Fruit fly (Drosophila melanogaster) whole organism, embryonic: Measurements from ENCODE around the gene CG33784.

ENCODE experiments used
- Abd-B ChIP-seq: fragments of 200-800 bp; sonication (Bioruptor generic); optimal IDR thresholded peaks from 2 replicates; lab custom pipeline; 2018; ENCODE audit warnings: missing biosample characterization, mild to moderate bottlenecking, missing genetic modification characterization, moderate library complexity
- CG10147 ChIP-seq: fragments of 200-800 bp; sonication (Bioruptor generic); optimal IDR thresholded peaks from 2 replicates; lab custom pipeline; 2019; ENCODE audit warnings: missing biosample characterization, mild to moderate bottlenecking, missing genetic modification characterization, moderate library complexity
- CG10565 ChIP-seq: fragments of 200-800 bp; sonication (Bioruptor generic); optimal IDR thresholded peaks from 3 replicates; lab custom pipeline; 2016; ENCODE audit warnings: missing biosample characterization, mild to moderate bottlenecking, missing genetic modification characterization
- CG11504 ChIP-seq: fragments of 200-800 bp; sonication (Bioruptor generic); optimal IDR thresholded peaks from 3 replicates; lab custom pipeline; 2019; ENCODE audit warnings: missing biosample characterization, mild to moderate bottlenecking, missing genetic modification characterization, moderate library complexity
- CG12104 ChIP-seq: fragments of 200-800 bp; sonication (Bioruptor generic); optimal IDR thresholded peaks from 3 replicates; lab custom pipeline; 2016; ENCODE audit warnings: missing biosample characterization, missing genetic modification characterization
- CG12219 ChIP-seq: fragments of 200-800 bp; sonication (Bioruptor generic); optimal IDR thresholded peaks from 3 replicates; lab custom pipeline; 2018; ENCODE audit warnings: missing biosample characterization, mild to moderate bottlenecking, missing genetic modification characterization
- CG14441 ChIP-seq: fragments of 200-800 bp; sonication (Bioruptor generic); IDR thresholded peaks from 2 replicates; pipeline ENCODE4 v1.3.6; 2022; ENCODE audit warnings: missing biosample characterization, missing genetic modification characterization
- CG17385 ChIP-seq: fragments of 200-800 bp; sonication (Bioruptor generic); optimal IDR thresholded peaks from 3 replicates; lab custom pipeline; 2018; ENCODE audit warnings: missing biosample characterization, mild to moderate bottlenecking, missing genetic modification characterization
- CG17802 ChIP-seq: fragments of 200-800 bp; sonication (Bioruptor generic); optimal IDR thresholded peaks from 2 replicates; lab custom pipeline; 2018; ENCODE audit warnings: missing biosample characterization, mild to moderate bottlenecking, missing genetic modification characterization, moderate library complexity
- CG17912 ChIP-seq: fragments of 200-800 bp; sonication (Bioruptor generic); optimal IDR thresholded peaks from 2 replicates; lab custom pipeline; 2018; ENCODE audit warnings: missing biosample characterization, mild to moderate bottlenecking, missing genetic modification characterization
- CG2129 ChIP-seq: fragments of 200-800 bp; sonication (Bioruptor generic); IDR thresholded peaks from 2 replicates; pipeline ENCODE4 v1.3.6; 2022; ENCODE audit warnings: missing biosample characterization, missing genetic modification characterization; ENCODE audit not compliant: partially characterized antibody
- CG2712 ChIP-seq: fragments of 200-800 bp; optimal IDR thresholded peaks from 3 replicates; lab custom pipeline; 2019; ENCODE audit warnings: missing biosample characterization, mild to moderate bottlenecking, missing genetic modification characterization, moderate library complexity
- CG3281 ChIP-seq: fragments of 200-800 bp; sonication (Bioruptor generic); optimal IDR thresholded peaks from 3 replicates; lab custom pipeline; 2017; ENCODE audit warnings: missing biosample characterization, mild to moderate bottlenecking, missing genetic modification characterization
- CG33213 ChIP-seq: fragments of 200-800 bp; sonication (Bioruptor generic); optimal IDR thresholded peaks from 3 replicates; lab custom pipeline; 2016; ENCODE audit warnings: missing biosample characterization, missing genetic modification characterization
- CG42726 ChIP-seq: fragments of 200-800 bp; sonication (Bioruptor generic); IDR thresholded peaks from 2 replicates; pipeline ENCODE4 v1.3.6; 2022; ENCODE audit warnings: missing biosample characterization, missing genetic modification characterization; ENCODE audit not compliant: partially characterized antibody
- CG4854 ChIP-seq: fragments of 200-800 bp; sonication (Bioruptor generic); optimal IDR thresholded peaks from 2 replicates; lab custom pipeline; 2016; ENCODE audit warnings: missing biosample characterization, missing genetic modification characterization, inconsistent platforms
- CG6854 ChIP-seq: fragments of 200-800 bp; sonication (Bioruptor generic); optimal IDR thresholded peaks from 3 replicates; lab custom pipeline; 2017; ENCODE audit warnings: missing biosample characterization, mild to moderate bottlenecking, missing genetic modification characterization
- CG7372 ChIP-seq: fragments of 200-800 bp; sonication (Bioruptor generic); IDR thresholded peaks from 2 replicates; pipeline ENCODE4 v1.3.6; 2022; ENCODE audit warnings: missing biosample characterization, missing genetic modification characterization
- CG9797 ChIP-seq: fragments of 200-800 bp; sonication (Bioruptor generic); optimal IDR thresholded peaks from 3 replicates; lab custom pipeline; 2018; ENCODE audit warnings: missing biosample characterization, mild to moderate bottlenecking, missing genetic modification characterization
- Camta ChIP-seq: fragments of 200-800 bp; sonication (Bioruptor generic); optimal IDR thresholded peaks from 2 replicates; lab custom pipeline; 2016; ENCODE audit warnings: missing biosample characterization, missing genetic modification characterization
- CoRest ChIP-seq: fragments of 200-800 bp; sonication (Bioruptor generic); optimal IDR thresholded peaks from 3 replicates; lab custom pipeline; 2018; ENCODE audit warnings: missing biosample characterization, mild to moderate bottlenecking, missing genetic modification characterization, moderate library complexity
- Dbx ChIP-seq: fragments of 200-800 bp; sonication (Bioruptor generic); IDR thresholded peaks from 3 replicates; pipeline ENCODE4 v1.3.6; 2022; ENCODE audit warnings: missing biosample characterization, missing genetic modification characterization
- HmgZ ChIP-seq: fragments of 200-800 bp; sonication (Bioruptor generic); optimal IDR thresholded peaks from 2 replicates; lab custom pipeline; 2018; ENCODE audit warnings: missing biosample characterization, mild to moderate bottlenecking, missing genetic modification characterization
- Hmr ChIP-seq: fragments of 200-800 bp; sonication (Bioruptor generic); optimal IDR thresholded peaks from 3 replicates; lab custom pipeline; 2017; ENCODE audit warnings: mild to moderate bottlenecking, missing biosample characterization, missing genetic modification reagents, missing genetic modification characterization
- Hr39 ChIP-seq: fragments of >200 bp; optimal IDR thresholded peaks from 2 replicates; lab custom pipeline; 2017
- Max ChIP-seq: fragments of 200-800 bp; sonication (Bioruptor generic); optimal IDR thresholded peaks from 2 replicates; lab custom pipeline; 2016; ENCODE audit warnings: missing biosample characterization, mild to moderate bottlenecking, missing genetic modification characterization
- NC2β ChIP-seq: fragments of 200-800 bp; sonication (Bioruptor generic); optimal IDR thresholded peaks from 2 replicates; lab custom pipeline; 2016; ENCODE audit warnings: missing biosample characterization, missing genetic modification characterization
- Opbp ChIP-seq: fragments of 200-800 bp; sonication (Bioruptor generic); IDR thresholded peaks from 3 replicates; pipeline ENCODE4 v1.3.6; 2022; ENCODE audit warnings: missing biosample characterization, missing genetic modification characterization; ENCODE audit not compliant: partially characterized antibody
- Pdp1 ChIP-seq, 2 experiments: fragments of 200-800 bp; sonication (Bioruptor generic); optimal IDR thresholded peaks; 3 replicates each; lab custom pipeline; 2016; ENCODE audit warnings: missing biosample characterization in 2 of 2, missing genetic modification characterization in 2 of 2, mild to moderate bottlenecking in 1 of 2, moderate library complexity in 1 of 2
- Rx ChIP-seq: fragments of 200-800 bp; sonication (Bioruptor generic); IDR thresholded peaks from 2 replicates; pipeline ENCODE4 v1.3.6; 2022; ENCODE audit warnings: missing biosample characterization, missing genetic modification characterization
- Sox100B ChIP-seq: fragments of 200-800 bp; sonication (Bioruptor generic); optimal IDR thresholded peaks from 3 replicates; lab custom pipeline; 2018; ENCODE audit warnings: missing biosample characterization, mild to moderate bottlenecking, missing genetic modification characterization
- Ssrp ChIP-seq: fragments of 200-800 bp; sonication (Bioruptor generic); optimal IDR thresholded peaks from 2 replicates; lab custom pipeline; 2018; ENCODE audit warnings: missing biosample characterization, mild to moderate bottlenecking, missing genetic modification characterization, moderate library complexity
- Tbp ChIP-seq: fragments of >200 bp; optimal IDR thresholded peaks from 2 replicates; lab custom pipeline; 2018; ENCODE audit warnings: missing biosample characterization, missing genetic modification characterization
- ase ChIP-seq: fragments of 200-800 bp; sonication (Bioruptor generic); IDR thresholded peaks from 3 replicates; pipeline ENCODE4 v1.3.6; 2022; ENCODE audit warnings: missing biosample characterization, missing genetic modification characterization
- cg ChIP-seq: fragments of 200-800 bp; sonication (Bioruptor generic); optimal IDR thresholded peaks from 3 replicates; lab custom pipeline; 2019; ENCODE audit warnings: missing biosample characterization, mild to moderate bottlenecking, missing genetic modification characterization, moderate library complexity
- chinmo ChIP-seq: fragments of 200-800 bp; sonication (Bioruptor generic); IDR thresholded peaks from 4 replicates; pipeline ENCODE4 v1.3.6; 2022; ENCODE audit warnings: missing biosample characterization, missing genetic modification characterization; ENCODE audit not compliant: partially characterized antibody
- crc ChIP-seq: fragments of 200-800 bp; sonication (Bioruptor generic); optimal IDR thresholded peaks from 2 replicates; lab custom pipeline; 2016; ENCODE audit warnings: missing biosample characterization, missing genetic modification characterization
- dmrt99B ChIP-seq: fragments of 200-800 bp; sonication (Bioruptor generic); optimal IDR thresholded peaks from 2 replicates; lab custom pipeline; 2018; ENCODE audit warnings: missing biosample characterization, mild to moderate bottlenecking, missing genetic modification characterization, moderate library complexity
- gcm ChIP-seq: fragments of 200-800 bp; sonication (Bioruptor generic); optimal IDR thresholded peaks from 2 replicates; lab custom pipeline; 2019; ENCODE audit warnings: missing biosample characterization, mild to moderate bottlenecking, missing genetic modification characterization, moderate library complexity
- gt ChIP-seq: fragments of 200-800 bp; sonication (Bioruptor generic); IDR thresholded peaks from 2 replicates; pipeline ENCODE4 v1.3.6; 2022; ENCODE audit warnings: missing biosample characterization, missing genetic modification characterization
- ken ChIP-seq: fragments of 200-800 bp; sonication (Bioruptor generic); IDR thresholded peaks from 3 replicates; pipeline ENCODE4 v1.3.6; 2022; ENCODE audit warnings: missing biosample characterization, missing genetic modification characterization
- klu ChIP-seq: fragments of 200-800 bp; sonication (Bioruptor generic); IDR thresholded peaks from 2 replicates; pipeline ENCODE4 v1.3.6; 2022; ENCODE audit warnings: missing biosample characterization, missing genetic modification characterization
- nerfin-2 ChIP-seq: fragments of 200-800 bp; sonication (Bioruptor generic); IDR thresholded peaks from 2 replicates; pipeline ENCODE4 v1.3.6; 2022; ENCODE audit warnings: missing biosample characterization, missing genetic modification characterization; ENCODE audit not compliant: partially characterized antibody
- onecut ChIP-seq: fragments of 200-800 bp; sonication (Bioruptor generic); IDR thresholded peaks from 2 replicates; pipeline ENCODE4 v1.3.6; 2022; ENCODE audit warnings: missing biosample characterization, missing genetic modification characterization
- phol ChIP-seq: fragments of 200-800 bp; sonication (Bioruptor generic); optimal IDR thresholded peaks from 3 replicates; lab custom pipeline; 2018; ENCODE audit warnings: missing biosample characterization, mild to moderate bottlenecking, missing genetic modification characterization, moderate library complexity
- pnt ChIP-seq: fragments of 200-800 bp; sonication (Bioruptor generic); optimal IDR thresholded peaks from 3 replicates; lab custom pipeline; 2016; ENCODE audit warnings: missing biosample characterization, missing genetic modification characterization
- rib ChIP-seq: fragments of 200-800 bp; sonication (Bioruptor generic); IDR thresholded peaks from 2 replicates; pipeline ENCODE4 v1.3.6; 2022; ENCODE audit warnings: missing biosample characterization, missing genetic modification characterization
- ssp ChIP-seq: fragments of 200-800 bp; sonication (Bioruptor generic); IDR thresholded peaks from 2 replicates; pipeline ENCODE4 v1.3.6; 2022; ENCODE audit warnings: missing biosample characterization, missing genetic modification characterization
- tin ChIP-seq: fragments of 200-800 bp; sonication (Bioruptor generic); optimal IDR thresholded peaks from 3 replicates; lab custom pipeline; 2016; ENCODE audit warnings: missing biosample characterization, missing genetic modification characterization
- tio ChIP-seq: fragments of 200-800 bp; sonication (Bioruptor generic); optimal IDR thresholded peaks from 2 replicates; lab custom pipeline; 2017; ENCODE audit warnings: missing biosample characterization, missing genetic modification characterization, inconsistent platforms
- tx ChIP-seq: fragments of 200-800 bp; sonication (Bioruptor generic); optimal IDR thresholded peaks from 2 replicates; lab custom pipeline; 2016; ENCODE audit warnings: missing biosample characterization, missing genetic modification characterization
- wek ChIP-seq: fragments of 200-800 bp; sonication (Bioruptor generic); optimal IDR thresholded peaks from 3 replicates; lab custom pipeline; 2018; ENCODE audit warnings: missing biosample characterization, mild to moderate bottlenecking, missing genetic modification characterization, moderate library complexity

The CG33784 gene

dm6 chr3R:10099401-10099848, 31.7 kb downstream of the CG33784 start (continued):
- TF ChIP-seq Ssrp (tag; lab: Kevin White, UChicago) (no peak), pnt (GFP tag; lab: Kevin White, UChicago) (no peak), klu (no peak), CG17802 (tag; lab: Kevin White, UChicago) (no peak), CG11504 (tag; lab: Kevin White, UChicago) (no peak), gt (GFP tag; lab: Robert Waterston, UW) (no peak), phol (tag; lab: Kevin White, UChicago) (no peak), CG17385 (GFP tag; lab: Kevin White, UChicago) (no peak), CG12219 (peak; percentile 8), NC2β (GFP tag; lab: Kevin White, UChicago) (no peak), CG12104 (no peak), chinmo (0 out of 4 replicates have a peak, but pooled peaks have one; percentile 53), Abd-B (GFP tag; lab: Kevin White, UChicago) (no peak), Max (GFP tag; lab: Kevin White, UChicago) (no peak), Tbp (GFP tag; lab: Kevin White, UChicago) (no peak), Pdp1 (GFP tag; optimal IDR thresholded peaks at IDR 0.05; lab: Kevin White, UChicago) (peak in 1 of 2 experiments; percentile 98), wek (GFP tag; lab: Kevin White, UChicago) (no peak), tin (GFP tag; lab: Kevin White, UChicago) (no peak), CG6854 (GFP tag; lab: Kevin White, UChicago) (no peak), dmrt99B (no peak), Camta (GFP tag; lab: Kevin White, UChicago) (no peak), tx (GFP tag; lab: Kevin White, UChicago) (no peak), CG7372 (no peak), Dbx (GFP tag; lab: Robert Waterston, UW) (no peak), Sox100B (GFP tag; lab: Kevin White, UChicago) (no peak), ssp (no peak), Opbp (no peak), tio (GFP tag; lab: Kevin White, UChicago) (no peak), CG33213 (GFP tag; lab: Kevin White, UChicago) (no peak), rib (GFP tag; lab: Robert Waterston, UW) (no peak), gcm (no peak), crc (GFP tag; lab: Kevin White, UChicago) (no peak), ase (GFP tag; lab: Robert Waterston, UW) (no peak), CG42726 (GFP tag; lab: Robert Waterston, UW) (no peak), CG2712 (tag; lab: Kevin White, UChicago) (peak; percentile 15), HmgZ (peak; percentile 60), CoRest (no peak), CG17912 (GFP tag; lab: Kevin White, UChicago) (no peak), Rx (GFP tag; lab: Robert Waterston, UW) (no peak), nerfin-2 (GFP tag; lab: Robert Waterston, UW) (no peak), CG14441 (GFP tag; lab: Robert Waterston, UW) (no peak), Hmr (GFP tag; lab: Kevin White, UChicago) (no peak), Hr39 (no peak), CG4854 (GFP tag; lab: Kevin White, UChicago) (no peak), CG10565 (GFP tag; lab: Kevin White, UChicago) (no peak), ken (no peak), CG10147 (GFP tag; lab: Kevin White, UChicago) (no peak), CG3281 (GFP tag; lab: Kevin White, UChicago) (no peak), CG2129 (GFP tag; lab: Robert Waterston, UW) (no peak), CG9797 (GFP tag; lab: Kevin White, UChicago) (no peak), cg (GFP tag; lab: Kevin White, UChicago) (no peak), onecut (GFP tag; lab: Robert Waterston, UW) (no peak)
